Fruit fly (Drosophila melanogaster): ENCODE measurements around the gene CG2278.

DNA sequence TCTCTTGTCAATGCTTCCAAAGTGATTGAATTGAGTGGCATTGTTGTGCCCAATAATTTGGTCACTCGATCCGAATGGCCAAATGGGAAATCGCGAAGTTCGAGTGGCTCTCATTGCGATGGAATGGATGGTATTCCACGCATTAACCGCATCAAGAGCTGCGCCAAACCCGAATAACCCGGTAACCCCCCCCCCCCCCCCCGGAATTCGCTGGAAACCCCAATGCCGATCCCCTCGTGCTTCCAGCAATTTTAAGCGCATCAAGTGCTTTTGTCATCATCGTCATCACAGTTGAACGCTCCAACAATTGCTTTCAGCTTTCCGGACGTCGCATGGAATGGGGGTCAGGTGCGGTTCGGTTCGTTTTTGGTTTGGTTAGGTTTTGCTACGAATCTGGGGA is 36.5 kb upstream of the CG2278 start:
- TF ChIP-seq salr (GFP tag; optimal IDR thresholded peaks at IDR 0.05), result no peak
- no peak for TF ChIP-seq CG32006 (GFP tag; optimal IDR thresholded peaks at IDR 0.05)
- no peak for TF ChIP-seq CG6792 (GFP tag; optimal IDR thresholded peaks at IDR 0.05)
- no peak for TF ChIP-seq Sox15 (GFP tag; optimal IDR thresholded peaks at IDR 0.05)
- TF ChIP-seq CG10631 (GFP tag; optimal IDR thresholded peaks at IDR 0.05), result no peak
- no peak for TF ChIP-seq CG16779 (tag; optimal IDR thresholded peaks at IDR 0.05)
- no peak for TF ChIP-seq OdsH (GFP tag; optimal IDR thresholded peaks at IDR 0.05)
- no peak for TF ChIP-seq fd85E (GFP tag; optimal IDR thresholded peaks at IDR 0.05)
- TF ChIP-seq fd59A (GFP tag; optimal IDR thresholded peaks at IDR 0.05), result no peak
- TF ChIP-seq CG11294 (GFP tag; IDR thresholded peaks at IDR 0.05), result no peak
